Worm (Caenorhabditis elegans): Measurements from ENCODE around the gene C38C3.3.

DNA sequence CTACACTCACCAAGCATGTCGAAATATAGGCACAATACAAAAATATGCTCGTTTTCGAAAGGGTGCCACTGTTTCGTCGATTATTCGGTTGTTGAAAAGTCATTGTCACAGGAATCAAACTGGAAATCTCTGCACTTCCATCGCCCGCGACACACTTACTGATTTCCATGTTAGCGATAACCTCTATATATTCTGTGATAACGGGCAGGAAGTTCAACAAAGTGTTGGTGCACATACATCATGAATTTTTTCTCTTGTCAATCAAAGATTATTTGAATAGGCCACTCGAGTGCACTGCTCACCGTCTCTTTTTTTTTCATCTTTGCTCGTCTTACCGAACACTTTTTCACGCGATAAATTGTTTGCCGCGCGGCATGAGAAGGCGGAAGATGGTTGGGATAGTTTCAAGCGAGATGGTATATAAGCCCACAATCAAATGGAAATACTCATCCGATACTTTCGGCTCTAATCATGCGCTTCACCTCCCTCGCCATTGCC is 30.8 kb upstream of the C38C3.3 start, which contains the start of the genes fpn-1.2 and pqn-54:
- TF ChIP-seq sdc-2 (tag; optimal IDR thresholded peaks at IDR 0.05), result no peak
- no peak for TF ChIP-seq ceh-45 (GFP tag; IDR thresholded peaks at IDR 0.05)

Data from whole organism, late embryonic.